Worm (Caenorhabditis elegans) whole organism, L1 larva: ENCODE results near the gene T21B6.3.
A peak's percentile ranks its signal among the peaks of the same experiment; 100 is the strongest.

Source experiments
- C16A3.4 ChIP-seq: fragments of 150-350 bp; optimal IDR thresholded peaks from 2 replicates; lab custom pipeline; 2014; ENCODE audit warnings: missing biosample characterization, missing genetic modification characterization
- C34B4.2 ChIP-seq: sonication (generic microtip); optimal IDR thresholded peaks from 2 replicates; lab custom pipeline; 2017; ENCODE audit warnings: mild to moderate bottlenecking, missing genetic modification characterization, missing compliant biosample characterization
- F16B12.6 ChIP-seq: fragments of 150-350 bp; optimal IDR thresholded peaks from 2 replicates; lab custom pipeline; 2014; ENCODE audit warnings: missing biosample characterization, missing genetic modification characterization
- aly-2 ChIP-seq: fragments of 150-350 bp; optimal IDR thresholded peaks from 2 replicates; lab custom pipeline; 2014; ENCODE audit warnings: missing biosample characterization, missing genetic modification characterization
- blmp-1 ChIP-seq: fragments of 150-350 bp; optimal IDR thresholded peaks from 2 replicates; lab custom pipeline; 2014; ENCODE audit warnings: missing biosample characterization, missing genetic modification characterization
- ceh-8 ChIP-seq: fragments of 200-800 bp; sonication (Bioruptor generic); optimal IDR thresholded peaks from 2 replicates; lab custom pipeline; 2018; ENCODE audit warnings: mild to moderate bottlenecking, missing genetic modification characterization, moderate library complexity, missing compliant biosample characterization
- ces-1 ChIP-seq: fragments of 150-350 bp; optimal IDR thresholded peaks from 2 replicates; lab custom pipeline; 2014; ENCODE audit warnings: missing biosample characterization, missing genetic modification reagents, missing genetic modification characterization
- dpl-1 ChIP-seq, 3 experiments: fragments of 150-350 bp in 2 of 3; sonication (generic microtip) in 1 of 3; optimal IDR thresholded peaks; 2 replicates each; lab custom pipeline; 2014 to 2017; ENCODE audit warnings: missing biosample characterization in 3 of 3, missing genetic modification characterization in 3 of 3, missing genetic modification reagents in 3 of 3
- efl-1 ChIP-seq, 4 experiments: fragments of 150-350 bp; optimal IDR thresholded peaks in 3 of 4; peaks in 1 of 4; 1 replicate in 1 of 4; 2 replicates in 3 of 4; lab custom pipeline; 2014; ENCODE audit warnings: missing biosample characterization in 2 of 4, missing genetic modification characterization in 2 of 4, missing genetic modification reagents in 2 of 4
- efl-3 ChIP-seq: fragments of 200-800 bp; sonication (Bioruptor generic); optimal IDR thresholded peaks from 2 replicates; lab custom pipeline; 2018; ENCODE audit warnings: mild to moderate bottlenecking, missing genetic modification characterization, missing compliant biosample characterization
- egl-27 ChIP-seq, 2 experiments: fragments of 150-350 bp in 1 of 2; sonication (generic microtip); optimal IDR thresholded peaks; 3 replicates each; lab custom pipeline; 2017 to 2018; ENCODE audit warnings: missing biosample characterization in 2 of 2, missing genetic modification characterization in 2 of 2, missing genetic modification reagents in 2 of 2
- elt-2 ChIP-seq: sonication (generic microtip); optimal IDR thresholded peaks from 2 replicates; lab custom pipeline; 2016; ENCODE audit warnings: missing genetic modification characterization, mild to moderate bottlenecking, inconsistent platforms, missing compliant biosample characterization, missing genetic modification reagents
- fkh-10 ChIP-seq: sonication (generic microtip); optimal IDR thresholded peaks from 2 replicates; lab custom pipeline; 2017; ENCODE audit warnings: missing biosample characterization, missing genetic modification reagents, missing genetic modification characterization
- fkh-4 ChIP-seq: sonication (generic microtip); optimal IDR thresholded peaks from 2 replicates; lab custom pipeline; 2016; ENCODE audit warnings: missing compliant biosample characterization, missing genetic modification characterization, borderline replicate concordance
- fkh-8 ChIP-seq: sonication (generic microtip); optimal IDR thresholded peaks from 2 replicates; lab custom pipeline; 2016; ENCODE audit warnings: mild to moderate bottlenecking, missing genetic modification characterization, missing compliant biosample characterization
- hlh-4 ChIP-seq: sonication (generic microtip); optimal IDR thresholded peaks from 2 replicates; lab custom pipeline; 2016; ENCODE audit warnings: mild to moderate bottlenecking, missing genetic modification characterization, missing compliant biosample characterization
- irx-1 ChIP-seq: sonication (generic microtip); optimal IDR thresholded peaks from 2 replicates; lab custom pipeline; 2016; ENCODE audit warnings: missing genetic modification characterization, missing compliant biosample characterization
- jun-1 ChIP-seq: fragments of 150-350 bp; optimal IDR thresholded peaks from 2 replicates; lab custom pipeline; 2014; ENCODE audit warnings: missing biosample characterization, missing genetic modification reagents, missing genetic modification characterization
- lin-14 ChIP-seq: fragments of 200-800 bp; sonication (Bioruptor generic); optimal IDR thresholded peaks from 2 replicates; lab custom pipeline; 2018; ENCODE audit warnings: mild to moderate bottlenecking, missing genetic modification characterization, moderate library complexity, missing compliant biosample characterization
- lin-15B ChIP-seq: fragments of 150-350 bp; sonication (generic microtip); optimal IDR thresholded peaks from 3 replicates; lab custom pipeline; 2014; ENCODE audit warnings: missing biosample characterization, missing genetic modification characterization
- lin-39 ChIP-seq: fragments of 150-350 bp; optimal IDR thresholded peaks from 2 replicates; lab custom pipeline; 2014; ENCODE audit warnings: missing biosample characterization, missing genetic modification reagents, missing genetic modification characterization
- lsy-2 ChIP-seq, 2 experiments: fragments of 150-350 bp; optimal IDR thresholded peaks; 2 replicates each; lab custom pipeline; 2014; ENCODE audit warnings: missing biosample characterization in 2 of 2, missing genetic modification characterization in 2 of 2
- mab-9 ChIP-seq: fragments of 200-800 bp; sonication (Bioruptor generic); IDR thresholded peaks from 2 replicates; pipeline ENCODE4 v1.3.6; 2022; ENCODE audit warnings: missing genetic modification reagents, missing genetic modification characterization, missing compliant biosample characterization
- mdl-1 ChIP-seq, 2 experiments: fragments of 150-350 bp; optimal IDR thresholded peaks; 2 replicates each; lab custom pipeline; 2014 to 2017; ENCODE audit warnings: missing biosample characterization in 2 of 2, missing genetic modification characterization in 2 of 2, inconsistent platforms in 1 of 2
- mep-1 ChIP-seq: fragments of 150-350 bp; optimal IDR thresholded peaks from 2 replicates; lab custom pipeline; 2014; ENCODE audit warnings: missing biosample characterization, missing genetic modification characterization
- nhr-11 ChIP-seq: fragments of 150-350 bp; optimal IDR thresholded peaks from 2 replicates; lab custom pipeline; 2014; ENCODE audit warnings: missing biosample characterization, missing genetic modification characterization
- nhr-12 ChIP-seq: sonication (generic microtip); optimal IDR thresholded peaks from 2 replicates; lab custom pipeline; 2017; ENCODE audit warnings: missing biosample characterization, missing genetic modification characterization
- nhr-20 ChIP-seq: sonication (generic microtip); optimal IDR thresholded peaks from 2 replicates; lab custom pipeline; 2016; ENCODE audit warnings: mild to moderate bottlenecking, missing genetic modification characterization, missing compliant biosample characterization
- nhr-237 ChIP-seq: fragments of 150-350 bp; optimal IDR thresholded peaks from 2 replicates; lab custom pipeline; 2014; ENCODE audit warnings: missing biosample characterization, missing genetic modification characterization
- nhr-77 ChIP-seq: fragments of 150-350 bp; optimal IDR thresholded peaks from 2 replicates; lab custom pipeline; 2014; ENCODE audit warnings: missing biosample characterization, missing genetic modification characterization
- nhr-85 ChIP-seq: sonication (generic microtip); peaks from one replicate; lab custom pipeline; 2016; ENCODE audit warnings: missing genetic modification characterization, inconsistent platforms, missing compliant biosample characterization
- nhr-90 ChIP-seq: sonication (generic microtip); optimal IDR thresholded peaks from 2 replicates; lab custom pipeline; 2016; ENCODE audit warnings: mild to moderate bottlenecking, missing genetic modification characterization, missing compliant biosample characterization; ENCODE audit not compliant: poor library complexity
- pag-3 ChIP-seq: sonication (generic microtip); optimal IDR thresholded peaks from 2 replicates; lab custom pipeline; 2017; ENCODE audit warnings: missing genetic modification characterization, mild to moderate bottlenecking, missing compliant biosample characterization, antibody characterized with exemption, borderline replicate concordance; ENCODE audit not compliant: insufficient read depth
- pqm-1 ChIP-seq: sonication (generic microtip); optimal IDR thresholded peaks from 3 replicates; lab custom pipeline; 2017; ENCODE audit warnings: missing biosample characterization, missing genetic modification characterization
- snpc-4 ChIP-seq: fragments of 150-350 bp; optimal IDR thresholded peaks from 2 replicates; lab custom pipeline; 2014; ENCODE audit warnings: missing biosample characterization, missing genetic modification characterization
- snu-23 ChIP-seq: sonication (generic microtip); optimal IDR thresholded peaks from 2 replicates; lab custom pipeline; 2016; ENCODE audit warnings: missing genetic modification characterization, missing compliant biosample characterization
- sox-4 ChIP-seq: sonication (generic microtip); optimal IDR thresholded peaks from 2 replicates; lab custom pipeline; 2016; ENCODE audit warnings: missing genetic modification characterization, missing compliant biosample characterization
- swsn-7 ChIP-seq: sonication (generic microtip); optimal IDR thresholded peaks from 2 replicates; lab custom pipeline; 2016; ENCODE audit warnings: missing genetic modification characterization, missing compliant biosample characterization
- tbx-2 ChIP-seq: sonication (generic microtip); optimal IDR thresholded peaks from 2 replicates; lab custom pipeline; 2016; ENCODE audit warnings: missing genetic modification characterization, missing compliant biosample characterization
- unc-130 ChIP-seq: fragments of 150-350 bp; optimal IDR thresholded peaks from 2 replicates; lab custom pipeline; 2017; ENCODE audit warnings: missing biosample characterization, missing genetic modification characterization, inconsistent platforms
- unc-30 ChIP-seq: sonication (generic microtip); optimal IDR thresholded peaks from 2 replicates; lab custom pipeline; 2017; ENCODE audit warnings: missing biosample characterization, missing genetic modification characterization
- unc-62 ChIP-seq: fragments of 150-350 bp; optimal IDR thresholded peaks from 2 replicates; lab custom pipeline; 2014; ENCODE audit warnings: missing biosample characterization, missing genetic modification reagents, missing genetic modification characterization
- xbp-1 ChIP-seq: sonication (generic microtip); optimal IDR thresholded peaks from 2 replicates; lab custom pipeline; 2016; ENCODE audit warnings: missing genetic modification characterization, missing compliant biosample characterization
- zag-1 ChIP-seq: fragments of 150-350 bp; optimal IDR thresholded peaks from 2 replicates; lab custom pipeline; 2014; ENCODE audit warnings: missing biosample characterization, missing genetic modification characterization
- ztf-4 ChIP-seq: fragments of 150-350 bp; optimal IDR thresholded peaks from 2 replicates; lab custom pipeline; 2014; ENCODE audit warnings: missing biosample characterization, missing genetic modification characterization

The T21B6.3 gene

ce11 chrX:10967698-10968097 lies 18.9 kb upstream of the T21B6.3 start, which contains the start of gene K09C8.9:
Gene K09C8.9, minus strand, starts transcription at chrX:10967798.
- TF ChIP-seq lin-15B (tag; lab: Kevin White, UChicago) (no peak), F16B12.6 (tag; lab: Kevin White, UChicago) (no peak), efl-1 (optimal IDR thresholded peaks at IDR 0.05; lab: Kevin White, UChicago) (no peak), efl-1 (GFP tag; optimal IDR thresholded peaks at IDR 0.05 in 1 of 2; lab: Kevin White, UChicago) (peak in 1 of 2 experiments; percentile 1)

ce11 chrX:10966251-10966650 lies 17.5 kb upstream of the T21B6.3 start, which contains the start of gene lge-1:
Gene lge-1, plus strand, starts transcription at chrX:10966551.
- TF ChIP-seq unc-62 (GFP tag; lab: Kevin White, UChicago) (no peak), dpl-1 (GFP tag; optimal IDR thresholded peaks at IDR 0.05; lab: Kevin White, UChicago) (no peak), blmp-1 (no peak), elt-2 (tag; lab: Kevin White, UChicago) (no peak), fkh-8 (tag; lab: Kevin White, UChicago) (no peak)
- TF ChIP-seq, all 84 proteins: peak for 0

- peak; percentile 47 for TF ChIP-seq lin-14 (GFP tag; lab: Kevin White, UChicago)
- TF ChIP-seq mab-9 (GFP tag; lab: Robert Waterston, UW), result no peak
- TF ChIP-seq nhr-12 (tag; lab: Kevin White, UChicago), result no peak
- TF ChIP-seq lin-39 (tag; lab: Kevin White, UChicago), result no peak
- TF ChIP-seq, all 84 proteins: peak for 1
Observed at ce11 chrX:10965508-10965907, 16.8 kb upstream of the T21B6.3 start.

- TF ChIP-seq tbx-2 (tag; lab: Kevin White, UChicago) (no peak), nhr-90 (tag; lab: Kevin White, UChicago) (peak; percentile 73), hlh-4 (tag; lab: Kevin White, UChicago) (no peak), C34B4.2 (no peak), nhr-237 (tag; lab: Kevin White, UChicago) (no peak), nhr-11 (tag; lab: Kevin White, UChicago) (no peak), ztf-4 (tag; lab: Kevin White, UChicago) (no peak), fkh-4 (tag; lab: Kevin White, UChicago) (no peak), mep-1 (peak; percentile 54), nhr-85 (tag; lab: Kevin White, UChicago) (peak; percentile 76), ceh-8 (no peak), unc-30 (no peak), egl-27 (tag; optimal IDR thresholded peaks at IDR 0.05; lab: Kevin White, UChicago) (no peak), snu-23 (peak; percentile 77), ces-1 (GFP tag; lab: Kevin White, UChicago) (no peak), unc-62 (GFP tag; lab: Kevin White, UChicago) (no peak), jun-1 (tag; lab: Kevin White, UChicago) (peak; percentile 25), F16B12.6 (tag; lab: Kevin White, UChicago) (no peak), sox-4 (tag; lab: Kevin White, UChicago) (no peak), nhr-77 (tag; lab: Kevin White, UChicago) (no peak), xbp-1 (peak; percentile 39), snpc-4 (tag; lab: Kevin White, UChicago) (no peak), lin-15B (tag; lab: Kevin White, UChicago) (no peak), irx-1 (peak; percentile 13), swsn-7 (peak; percentile 62), fkh-10 (GFP tag; lab: Kevin White, UChicago) (peak; percentile 32), efl-1 (optimal IDR thresholded peaks at IDR 0.05; lab: Kevin White, UChicago) (peak in 1 of 2 experiments; percentile 1), efl-1 (GFP tag; optimal IDR thresholded peaks at IDR 0.05 in 1 of 2; lab: Kevin White, UChicago) (peak in 1 of 2 experiments; percentile 86), lin-14 (GFP tag; lab: Kevin White, UChicago) (peak; percentile 47), unc-130 (peak; percentile 25), aly-2 (tag; lab: Kevin White, UChicago) (no peak), mdl-1 (tag; optimal IDR thresholded peaks at IDR 0.05; lab: Kevin White, UChicago) (peak in 1 of 2 experiments; percentile 49), pag-3 (no peak), zag-1 (no peak), C16A3.4 (tag; lab: Kevin White, UChicago) (peak; percentile 52), pqm-1 (no peak), lsy-2 (tag; optimal IDR thresholded peaks at IDR 0.05; lab: Kevin White, UChicago) (no peak), efl-3 (GFP tag; lab: Kevin White, UChicago) (no peak), nhr-20 (peak; percentile 65)
Observed at ce11 chrX:10963453-10964046, 14.8 kb upstream of the T21B6.3 start, which contains the start of gene nas-10. Gene nas-10, minus strand, starts transcription at chrX:10963503.
